Worm (Caenorhabditis elegans) whole organism, L2 larva: ENCODE measurements around the gene ctf-4.

Experiments
- F13H6.1 ChIP-seq: sonication (generic microtip); optimal IDR thresholded peaks from 2 replicates; lab custom pipeline; 2016; ENCODE audit warnings: missing genetic modification characterization, missing compliant biosample characterization
- egl-27 ChIP-seq: sonication (generic microtip); optimal IDR thresholded peaks from 3 replicates; lab custom pipeline; 2017; ENCODE audit warnings: missing biosample characterization, missing genetic modification reagents, missing genetic modification characterization
- elt-1 ChIP-seq: fragments of 150-350 bp; optimal IDR thresholded peaks from 2 replicates; lab custom pipeline; 2014; ENCODE audit warnings: missing biosample characterization, missing genetic modification characterization
- fos-1 ChIP-seq: fragments of 150-350 bp; optimal IDR thresholded peaks from 2 replicates; lab custom pipeline; 2014; ENCODE audit warnings: missing biosample characterization, missing genetic modification characterization
- lin-13 ChIP-seq: fragments of 150-350 bp; optimal IDR thresholded peaks from 2 replicates; lab custom pipeline; 2014; ENCODE audit warnings: missing biosample characterization, missing genetic modification reagents, missing genetic modification characterization
- nhr-11 ChIP-seq: fragments of 150-350 bp; optimal IDR thresholded peaks from 2 replicates; lab custom pipeline; 2014; ENCODE audit warnings: missing biosample characterization, missing genetic modification characterization
- nhr-237 ChIP-seq: fragments of 150-350 bp; optimal IDR thresholded peaks from 2 replicates; lab custom pipeline; 2014; ENCODE audit warnings: missing biosample characterization, missing genetic modification characterization
- nhr-6 ChIP-seq: fragments of 150-350 bp; optimal IDR thresholded peaks from 2 replicates; lab custom pipeline; 2014; ENCODE audit warnings: missing biosample characterization, missing genetic modification characterization
- skn-1 ChIP-seq: sonication (generic microtip); optimal IDR thresholded peaks from 2 replicates; lab custom pipeline; 2017; ENCODE audit warnings: missing biosample characterization, missing genetic modification characterization
- snpc-4 ChIP-seq: fragments of 150-350 bp; optimal IDR thresholded peaks from 2 replicates; lab custom pipeline; 2014; ENCODE audit warnings: missing biosample characterization, missing genetic modification characterization

- TF ChIP-seq nhr-6 (tag; lab: Kevin White, UChicago) (no peak), egl-27 (tag; lab: Kevin White, UChicago) (no peak), skn-1 (no peak), nhr-237 (no peak), fos-1 (tag; lab: Kevin White, UChicago) (no peak), snpc-4 (no peak), elt-1 (no peak), nhr-11 (tag; lab: Kevin White, UChicago) (no peak), lin-13 (GFP tag; lab: Kevin White, UChicago) (no peak), F13H6.1 (no peak)
These were observed 47.8 kb upstream of the ctf-4 start for ce11 chrV:11013179-11013578.
